Worm (Caenorhabditis elegans) whole organism, midembryonic: ENCODE measurements around the gene F48G7.7.

Experiments
- T22C8.4 ChIP-seq: fragments of 200-800 bp; sonication (Bioruptor generic); IDR thresholded peaks from 2 replicates; pipeline ENCODE4 v1.3.6; 2022; ENCODE audit warnings: missing genetic modification characterization, missing compliant biosample characterization
- cog-1 ChIP-seq: sonication (generic microtip); optimal IDR thresholded peaks from 2 replicates; lab custom pipeline; 2016; ENCODE audit warnings: missing genetic modification characterization, missing compliant biosample characterization
- flt-1 ChIP-seq: fragments of 200-800 bp; sonication (Bioruptor generic); IDR thresholded peaks from 2 replicates; pipeline ENCODE4 v1.3.6; 2022; ENCODE audit warnings: missing genetic modification characterization, missing compliant biosample characterization
- klf-2 ChIP-seq: fragments of 200-800 bp; sonication (Bioruptor generic); conservative IDR thresholded peaks from 2 replicates; pipeline ENCODE4 v1.3.6; 2022; ENCODE audit warnings: missing genetic modification reagents, missing genetic modification characterization, missing compliant biosample characterization
- med-1 ChIP-seq: sonication (generic microtip); optimal IDR thresholded peaks from 2 replicates; lab custom pipeline; 2017; ENCODE audit warnings: missing genetic modification characterization, mild to moderate bottlenecking, missing compliant biosample characterization, antibody characterized with exemption, missing genetic modification reagents; ENCODE audit not compliant: insufficient read depth
- ref-1 ChIP-seq: fragments of 200-800 bp; sonication (Bioruptor generic); conservative IDR thresholded peaks from 2 replicates; pipeline ENCODE4 v1.3.6; 2022; ENCODE audit warnings: missing genetic modification reagents, missing genetic modification characterization, missing compliant biosample characterization
- tab-1 ChIP-seq: fragments of 200-800 bp; sonication (Bioruptor generic); IDR thresholded peaks from 2 replicates; pipeline ENCODE4 v1.3.6; 2022; ENCODE audit warnings: missing genetic modification characterization, missing compliant biosample characterization
- ztf-23 ChIP-seq: fragments of 200-800 bp; sonication (Bioruptor generic); IDR thresholded peaks from 2 replicates; pipeline ENCODE4 v1.3.6; 2022; ENCODE audit warnings: missing genetic modification reagents, missing genetic modification characterization, missing compliant biosample characterization
- ztf-29 ChIP-seq: fragments of 200-800 bp; sonication (Bioruptor generic); IDR thresholded peaks from 2 replicates; pipeline ENCODE4 v1.3.6; 2022; ENCODE audit warnings: missing genetic modification reagents, missing genetic modification characterization, missing compliant biosample characterization

ce11 chrV:622902-623301 lies 3.3 kb downstream of the F48G7.7 start, which contains the start of gene F48G7.5:
- TF ChIP-seq flt-1 (GFP tag; lab: Robert Waterston, UW) (no peak), ref-1 (no peak), T22C8.4 (GFP tag; lab: Robert Waterston, UW) (no peak), ztf-29 (GFP tag; lab: Robert Waterston, UW) (no peak), cog-1 (tag; lab: Kevin White, UChicago) (no peak), klf-2 (GFP tag; lab: Robert Waterston, UW) (no peak), tab-1 (GFP tag; lab: Robert Waterston, UW) (no peak), ztf-23 (GFP tag; lab: Robert Waterston, UW) (no peak), med-1 (GFP tag; lab: Kevin White, UChicago) (no peak)
